Worm (Caenorhabditis elegans) whole organism, young adult: ENCODE results near the gene srg-39.

Experiments
- D2030.7 ChIP-seq: fragments of 200-800 bp; sonication (Bioruptor generic); IDR thresholded peaks from 2 replicates; pipeline ENCODE4 v1.3.6; 2022; ENCODE audit warnings: missing genetic modification reagents, missing genetic modification characterization, missing compliant biosample characterization
- T07F8.4 ChIP-seq: sonication (generic microtip); optimal IDR thresholded peaks from 2 replicates; lab custom pipeline; 2016; ENCODE audit warnings: mild to moderate bottlenecking, missing genetic modification characterization, moderate library complexity, missing compliant biosample characterization
- Y53G8AR.9 ChIP-seq: fragments of 200-800 bp; sonication (Bioruptor generic); conservative IDR thresholded peaks from 2 replicates; pipeline ENCODE4 v1.3.6; 2022; ENCODE audit warnings: missing genetic modification reagents, missing genetic modification characterization, missing compliant biosample characterization
- Y56A3A.18 ChIP-seq: fragments of 200-800 bp; sonication (Bioruptor generic); IDR thresholded peaks from 2 replicates; pipeline ENCODE4 v1.3.6; 2022; ENCODE audit warnings: missing genetic modification reagents, missing genetic modification characterization, missing compliant biosample characterization
- Y79H2A.3 ChIP-seq: fragments of 200-800 bp; sonication (Bioruptor generic); conservative IDR thresholded peaks from 2 replicates; pipeline ENCODE4 v1.3.6; 2022; ENCODE audit warnings: missing genetic modification reagents, missing genetic modification characterization, missing compliant biosample characterization
- atf-7 ChIP-seq: sonication (generic microtip); optimal IDR thresholded peaks from 2 replicates; lab custom pipeline; 2017; ENCODE audit warnings: mild to moderate bottlenecking, missing genetic modification characterization, missing compliant biosample characterization
- bed-1 ChIP-seq: fragments of 200-800 bp; sonication (Bioruptor generic); IDR thresholded peaks from 2 replicates; pipeline ENCODE4 v1.3.6; 2022; ENCODE audit warnings: missing genetic modification reagents, missing genetic modification characterization, missing compliant biosample characterization
- lag-1 ChIP-seq: fragments of 200-800 bp; sonication (Bioruptor generic); IDR thresholded peaks from 2 replicates; pipeline ENCODE4 v1.3.6; 2022; ENCODE audit warnings: missing genetic modification reagents, missing genetic modification characterization, missing compliant biosample characterization
- mes-4 ChIP-seq: sonication (generic microtip); optimal IDR thresholded peaks from 2 replicates; lab custom pipeline; 2016; ENCODE audit warnings: missing genotype, missing genetic modification characterization, missing compliant biosample characterization
- nfya-1 ChIP-seq: sonication (generic microtip); optimal IDR thresholded peaks from 2 replicates; lab custom pipeline; 2017; ENCODE audit warnings: antibody characterized with exemption, missing compliant biosample characterization, missing genetic modification characterization, borderline replicate concordance; ENCODE audit not compliant: insufficient read depth
- pha-4 ChIP-seq: fragments of 150-350 bp; sonication (generic microtip); optimal IDR thresholded peaks from 2 replicates; lab custom pipeline; 2014; ENCODE audit warnings: missing biosample characterization, missing genetic modification reagents, missing genetic modification characterization
- rcor-1 ChIP-seq: fragments of 200-800 bp; sonication (Bioruptor generic); IDR thresholded peaks from 2 replicates; pipeline ENCODE4 v1.3.6; 2022; ENCODE audit warnings: missing genetic modification reagents, missing genetic modification characterization, missing compliant biosample characterization
- snpc-4 ChIP-seq, 5 experiments: fragments of 150-350 bp in 1 of 5; sonication (generic microtip) in 4 of 5; optimal IDR thresholded peaks; 2 replicates each; lab custom pipeline; 2014 to 2018; ENCODE audit warnings: missing genetic modification characterization in 5 of 5, missing biosample characterization in 3 of 5, antibody characterized with exemption in 2 of 5, mild to moderate bottlenecking in 2 of 5, missing compliant biosample characterization in 2 of 5, missing genotype in 2 of 5, moderate library complexity in 2 of 5, missing genetic modification reagents in 1 of 5
- unc-62 ChIP-seq: fragments of 150-350 bp; optimal IDR thresholded peaks from 2 replicates; lab custom pipeline; 2014; ENCODE audit warnings: missing biosample characterization, missing genetic modification reagents, missing genetic modification characterization

DNA sequence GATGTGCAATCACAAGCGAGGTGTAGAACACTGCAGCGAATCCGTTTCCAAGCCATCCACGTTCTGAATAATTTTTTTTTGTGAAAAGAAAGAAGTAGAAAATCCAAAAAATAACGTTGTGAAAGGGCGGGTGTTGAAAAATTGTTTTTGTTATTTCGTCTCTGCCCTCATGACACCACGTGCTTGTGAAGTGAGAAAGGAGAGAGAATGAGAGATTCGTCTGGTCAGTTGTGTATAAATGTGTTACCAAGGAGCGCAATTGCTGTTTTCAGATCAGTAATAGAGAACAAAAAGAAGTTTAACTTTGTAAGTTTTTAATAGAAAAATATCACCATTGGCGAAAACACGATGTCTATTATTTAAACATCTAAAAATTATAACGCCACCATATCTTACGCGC lies 31.0 kb downstream of the srg-39 start:
- TF ChIP-seq Y53G8AR.9 (GFP tag; lab: Robert Waterston, UW) (no peak), atf-7 (no peak), Y56A3A.18 (GFP tag; lab: Robert Waterston, UW) (no peak), snpc-4 (GFP tag; optimal IDR thresholded peaks at IDR 0.05; lab: Kevin White, UChicago) (no peak), snpc-4 (tag; optimal IDR thresholded peaks at IDR 0.05; lab: Kevin White, UChicago) (no peak), Y79H2A.3 (no peak), bed-1 (GFP tag; lab: Robert Waterston, UW) (no peak), lag-1 (GFP tag; lab: Robert Waterston, UW) (no peak), pha-4 (tag; lab: Kevin White, UChicago) (no peak), D2030.7 (no peak), T07F8.4 (tag; lab: Kevin White, UChicago) (no peak), nfya-1 (tag; lab: Kevin White, UChicago) (no peak), rcor-1 (GFP tag; lab: Robert Waterston, UW) (no peak), unc-62 (GFP tag; lab: Kevin White, UChicago) (no peak), mes-4 (tag; lab: Kevin White, UChicago) (no peak)
